Worm (Caenorhabditis elegans): ENCODE measurements around the gene K12H6.4.

DNA sequence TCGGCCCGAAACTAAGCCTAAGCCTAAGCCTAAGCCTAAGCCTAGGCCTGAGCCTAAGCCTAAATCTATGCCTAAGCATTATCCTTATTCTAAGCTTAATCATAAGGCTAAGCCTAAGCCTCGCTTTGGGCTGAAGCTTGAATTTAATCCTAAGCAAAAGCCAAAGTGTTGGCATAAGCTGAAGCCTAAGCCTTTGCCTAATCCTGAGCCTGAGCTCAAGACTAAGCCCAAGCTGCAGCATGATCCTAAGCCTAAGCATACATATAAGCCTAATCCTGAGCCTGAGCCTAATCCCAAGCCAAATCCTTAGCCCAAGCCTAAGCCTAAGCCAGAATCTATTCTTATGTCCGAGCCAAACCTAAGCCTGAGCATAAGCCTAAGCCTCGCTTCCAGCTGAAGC is 22.5 kb upstream of the K12H6.4 start:
- TF ChIP-seq nhr-11 (tag; optimal IDR thresholded peaks at IDR 0.05) (no peak), ama-1 (optimal IDR thresholded peaks at IDR 0.05) (no peak), ZK546.5 (tag; optimal IDR thresholded peaks at IDR 0.05) (no peak), snpc-4 (tag; optimal IDR thresholded peaks at IDR 0.05) (no peak)
